Fruit fly (Drosophila melanogaster) whole organism, pupa: ENCODE measurements around the gene CG3556.

Experiments
- CG15710 ChIP-seq: fragments of 200-800 bp; sonication (Bioruptor generic); optimal IDR thresholded peaks from 2 replicates; lab custom pipeline; 2018; ENCODE audit warnings: missing biosample characterization, mild to moderate bottlenecking, missing genetic modification characterization, moderate library complexity
- CG17806 ChIP-seq: fragments of 200-800 bp; sonication (Bioruptor generic); optimal IDR thresholded peaks from 2 replicates; lab custom pipeline; 2018; ENCODE audit warnings: missing biosample characterization, mild to moderate bottlenecking, missing genetic modification characterization, moderate library complexity
- CG32121 ChIP-seq: fragments of 200-800 bp; sonication (Bioruptor generic); IDR thresholded peaks from 2 replicates; pipeline ENCODE4 v1.3.6; 2022; ENCODE audit warnings: missing biosample characterization, missing genetic modification characterization
- EcR ChIP-seq: fragments of 200-800 bp; sonication (Bioruptor generic); optimal IDR thresholded peaks from 3 replicates; lab custom pipeline; 2019; ENCODE audit warnings: missing biosample characterization, missing genetic modification characterization, mild to moderate bottlenecking, moderate library complexity, missing genetic modification reagents
- fd96Ca ChIP-seq: fragments of 200-800 bp; sonication (Bioruptor generic); IDR thresholded peaks from 3 replicates; pipeline ENCODE4 v1.3.6; 2022; ENCODE audit warnings: missing biosample characterization, missing genetic modification characterization
- gl ChIP-seq: fragments of 200-800 bp; sonication (Bioruptor generic); optimal IDR thresholded peaks from 2 replicates; lab custom pipeline; 2018; ENCODE audit warnings: missing biosample characterization, mild to moderate bottlenecking, missing genetic modification characterization

- TF ChIP-seq EcR (no peak), CG15710 (tag; lab: Kevin White, UChicago) (no peak), CG17806 (tag; lab: Kevin White, UChicago) (no peak), CG32121 (no peak), fd96Ca (GFP tag; lab: Robert Waterston, UW) (no peak), gl (tag; lab: Kevin White, UChicago) (no peak)
Observed at dm6 chrX:4542353-4542752, 12.3 kb downstream of the CG3556 start, which contains the start of gene CG3568.
